Worm (Caenorhabditis elegans) whole organism, L2 larva: ENCODE data around the gene F14B8.6.

ENCODE experiments used
- C34F6.9 ChIP-seq: fragments of 150-350 bp; optimal IDR thresholded peaks from 2 replicates; lab custom pipeline; 2014; ENCODE audit warnings: missing biosample characterization, missing genetic modification characterization
- F13H6.1 ChIP-seq: sonication (generic microtip); optimal IDR thresholded peaks from 2 replicates; lab custom pipeline; 2016; ENCODE audit warnings: missing genetic modification characterization, missing compliant biosample characterization
- R02D3.7 ChIP-seq: fragments of 150-350 bp; optimal IDR thresholded peaks from 2 replicates; lab custom pipeline; 2014; ENCODE audit warnings: missing biosample characterization, missing genetic modification characterization
- Y55F3AM.14 ChIP-seq: fragments of 200-800 bp; sonication (Bioruptor generic); optimal IDR thresholded peaks from 2 replicates; lab custom pipeline; 2018; ENCODE audit warnings: mild to moderate bottlenecking, missing genetic modification characterization, missing compliant biosample characterization
- alr-1 ChIP-seq: fragments of 150-350 bp; optimal IDR thresholded peaks from 2 replicates; lab custom pipeline; 2014; ENCODE audit warnings: missing biosample characterization, missing genetic modification characterization
- aly-2 ChIP-seq: fragments of 150-350 bp; optimal IDR thresholded peaks from 2 replicates; lab custom pipeline; 2014; ENCODE audit warnings: missing biosample characterization, missing genetic modification characterization
- ceh-16 ChIP-seq: fragments of 150-350 bp; optimal IDR thresholded peaks from 2 replicates; lab custom pipeline; 2014; ENCODE audit warnings: missing biosample characterization, missing genetic modification characterization
- crh-2 ChIP-seq: sonication (generic microtip); optimal IDR thresholded peaks from 2 replicates; lab custom pipeline; 2017; ENCODE audit warnings: missing biosample characterization, missing genetic modification characterization
- dmd-4 ChIP-seq: sonication (generic microtip); optimal IDR thresholded peaks from 2 replicates; lab custom pipeline; 2017; ENCODE audit warnings: missing biosample characterization, missing genetic modification characterization
- elt-3 ChIP-seq: sonication (generic microtip); optimal IDR thresholded peaks from 2 replicates; lab custom pipeline; 2017; ENCODE audit warnings: missing biosample characterization, missing genetic modification characterization
- gmeb-1 ChIP-seq: fragments of 150-350 bp; optimal IDR thresholded peaks from 2 replicates; lab custom pipeline; 2014; ENCODE audit warnings: missing biosample characterization, missing genetic modification characterization
- lin-13 ChIP-seq: fragments of 150-350 bp; optimal IDR thresholded peaks from 2 replicates; lab custom pipeline; 2014; ENCODE audit warnings: missing biosample characterization, missing genetic modification reagents, missing genetic modification characterization
- lin-39 ChIP-seq: fragments of 150-350 bp; optimal IDR thresholded peaks from 2 replicates; lab custom pipeline; 2014; ENCODE audit warnings: missing biosample characterization, missing genetic modification reagents, missing genetic modification characterization
- lsy-2 ChIP-seq, 2 experiments: fragments of 150-350 bp in 1 of 2; sonication (generic microtip) in 1 of 2; optimal IDR thresholded peaks; 2 replicates each; lab custom pipeline; 2014 to 2017; ENCODE audit warnings: missing biosample characterization in 2 of 2, missing genetic modification characterization in 2 of 2
- mab-5 ChIP-seq: fragments of 150-350 bp; optimal IDR thresholded peaks from 2 replicates; lab custom pipeline; 2014; ENCODE audit warnings: missing biosample characterization, missing genetic modification characterization
- mbf-1 ChIP-seq: sonication (generic microtip); optimal IDR thresholded peaks from 2 replicates; lab custom pipeline; 2017; ENCODE audit warnings: missing biosample characterization, missing genetic modification characterization
- mdl-1 ChIP-seq, 2 experiments: fragments of 150-350 bp in 1 of 2; sonication (generic microtip) in 1 of 2; optimal IDR thresholded peaks; 2 replicates each; lab custom pipeline; 2017; ENCODE audit warnings: missing biosample characterization in 2 of 2, missing genetic modification characterization in 2 of 2
- nhr-10 ChIP-seq: sonication (generic microtip); optimal IDR thresholded peaks from 2 replicates; lab custom pipeline; 2017; ENCODE audit warnings: missing biosample characterization, missing genetic modification characterization
- nhr-11 ChIP-seq: fragments of 150-350 bp; optimal IDR thresholded peaks from 2 replicates; lab custom pipeline; 2014; ENCODE audit warnings: missing biosample characterization, missing genetic modification characterization
- nhr-12 ChIP-seq: fragments of 150-350 bp; optimal IDR thresholded peaks from 2 replicates; lab custom pipeline; 2014; ENCODE audit warnings: missing biosample characterization, missing genetic modification characterization
- nhr-129 ChIP-seq: fragments of 150-350 bp; optimal IDR thresholded peaks from 2 replicates; lab custom pipeline; 2014; ENCODE audit warnings: missing biosample characterization, missing genetic modification characterization
- nhr-21 ChIP-seq: fragments of 150-350 bp; optimal IDR thresholded peaks from 2 replicates; lab custom pipeline; 2014; ENCODE audit warnings: missing biosample characterization, missing genetic modification characterization
- nhr-23 ChIP-seq: fragments of 150-350 bp; optimal IDR thresholded peaks from 2 replicates; lab custom pipeline; 2014; ENCODE audit warnings: missing biosample characterization, missing genetic modification reagents, missing genetic modification characterization
- nhr-25 ChIP-seq: fragments of 150-350 bp; sonication (generic microtip); optimal IDR thresholded peaks from 3 replicates; lab custom pipeline; 2014; ENCODE audit warnings: missing biosample characterization, missing genetic modification characterization
- nhr-6 ChIP-seq: fragments of 150-350 bp; optimal IDR thresholded peaks from 2 replicates; lab custom pipeline; 2014; ENCODE audit warnings: missing biosample characterization, missing genetic modification characterization
- nhr-77 ChIP-seq: fragments of 150-350 bp; optimal IDR thresholded peaks from 2 replicates; lab custom pipeline; 2014; ENCODE audit warnings: missing biosample characterization, missing genetic modification characterization
- peb-1 ChIP-seq: fragments of 150-350 bp; optimal IDR thresholded peaks from 2 replicates; lab custom pipeline; 2014; ENCODE audit warnings: missing biosample characterization, missing genetic modification characterization
- sem-4 ChIP-seq: fragments of 150-350 bp; optimal IDR thresholded peaks from 2 replicates; lab custom pipeline; 2014; ENCODE audit warnings: missing biosample characterization, missing genetic modification reagents, missing genetic modification characterization
- skn-1 ChIP-seq: sonication (generic microtip); optimal IDR thresholded peaks from 2 replicates; lab custom pipeline; 2017; ENCODE audit warnings: missing biosample characterization, missing genetic modification characterization
- snpc-4 ChIP-seq: fragments of 150-350 bp; optimal IDR thresholded peaks from 2 replicates; lab custom pipeline; 2014; ENCODE audit warnings: missing biosample characterization, missing genetic modification characterization
- unc-55 ChIP-seq: fragments of 150-350 bp; sonication (generic microtip); optimal IDR thresholded peaks from 3 replicates; lab custom pipeline; 2014; ENCODE audit warnings: missing biosample characterization, missing genetic modification reagents, missing genetic modification characterization
- unc-62 ChIP-seq: fragments of 150-350 bp; optimal IDR thresholded peaks from 2 replicates; lab custom pipeline; 2014; ENCODE audit warnings: missing biosample characterization, missing genetic modification reagents, missing genetic modification characterization
- zag-1 ChIP-seq: fragments of 150-350 bp; optimal IDR thresholded peaks from 2 replicates; lab custom pipeline; 2014; ENCODE audit warnings: missing biosample characterization, missing genetic modification characterization
- ztf-1 ChIP-seq: fragments of 200-800 bp; sonication (Bioruptor generic); conservative IDR thresholded peaks from 2 replicates; pipeline ENCODE4 v1.3.6; 2022; ENCODE audit warnings: missing genetic modification characterization, missing compliant biosample characterization
- ztf-4 ChIP-seq: fragments of 150-350 bp; optimal IDR thresholded peaks from 2 replicates; lab custom pipeline; 2014; ENCODE audit warnings: missing biosample characterization, missing genetic modification characterization

Gene F14B8.6

ce11 chrX:6901078-6901477, 31.1 kb downstream of the F14B8.6 start, which contains the start of gene pes-23:
TSS of gene pes-23 (plus strand) at chrX:6901378.
- TF ChIP-seq lin-39 (tag; lab: Kevin White, UChicago) (no peak), nhr-23 (tag; lab: Kevin White, UChicago) (no peak), skn-1 (tag; lab: Kevin White, UChicago) (no peak), nhr-129 (no peak), Y55F3AM.14 (GFP tag; lab: Kevin White, UChicago) (no peak), crh-2 (tag; lab: Kevin White, UChicago) (no peak), unc-55 (GFP tag; lab: Kevin White, UChicago) (no peak), nhr-25 (tag; lab: Kevin White, UChicago) (no peak), sem-4 (tag; lab: Kevin White, UChicago) (no peak), ztf-1 (GFP tag; lab: Robert Waterston, UW) (no peak), snpc-4 (no peak), elt-3 (tag; lab: Kevin White, UChicago) (no peak), ztf-4 (no peak), dmd-4 (tag; lab: Kevin White, UChicago) (no peak), mab-5 (no peak), gmeb-1 (tag; lab: Kevin White, UChicago) (no peak), mbf-1 (tag; lab: Kevin White, UChicago) (no peak), nhr-12 (tag; lab: Kevin White, UChicago) (no peak)
- TF ChIP-seq, all 48 proteins: peak for 0

- no peak for TF ChIP-seq lin-13 (GFP tag; lab: Kevin White, UChicago)
- no peak for TF ChIP-seq lsy-2 (tag; optimal IDR thresholded peaks at IDR 0.05; lab: Kevin White, UChicago)
- TF ChIP-seq, all 48 proteins: peak for 0
Observed at ce11 chrX:6899848-6900247, 32.4 kb downstream of the F14B8.6 start, which contains the start of gene F14B8.4. TSS of gene F14B8.4 (minus strand) at chrX:6899948.

ce11 chrX:6894104-6894503, 38.1 kb downstream of the F14B8.6 start:
- TF ChIP-seq lin-39 (tag; lab: Kevin White, UChicago) (peak; percentile 6), C34F6.9 (tag; lab: Kevin White, UChicago) (no peak), nhr-129 (peak; percentile 17), skn-1 (tag; lab: Kevin White, UChicago) (no peak), nhr-6 (tag; lab: Kevin White, UChicago) (no peak), mdl-1 (tag; optimal IDR thresholded peaks at IDR 0.05; lab: Kevin White, UChicago) (no peak), mab-5 (peak; percentile 55), sem-4 (tag; lab: Kevin White, UChicago) (peak; percentile 36), gmeb-1 (tag; lab: Kevin White, UChicago) (no peak), lsy-2 (tag; optimal IDR thresholded peaks at IDR 0.05; lab: Kevin White, UChicago) (peak in 1 of 2 experiments; percentile 68), F13H6.1 (peak; percentile 39), ceh-16 (no peak), unc-62 (GFP tag; lab: Kevin White, UChicago) (no peak), R02D3.7 (tag; lab: Kevin White, UChicago) (no peak), nhr-77 (tag; lab: Kevin White, UChicago) (no peak)

ce11 chrX:6893074-6893473, 39.2 kb downstream of the F14B8.6 start:
- TF ChIP-seq alr-1 (no peak), F13H6.1 (peak; percentile 14), nhr-11 (tag; lab: Kevin White, UChicago) (no peak), crh-2 (tag; lab: Kevin White, UChicago) (no peak), nhr-25 (tag; lab: Kevin White, UChicago) (no peak)

ce11 chrX:6889374-6889773, 42.9 kb downstream of the F14B8.6 start, which contains the start of gene unc-6:
TSS of gene unc-6 (plus strand) at chrX:6889674.
- TF ChIP-seq zag-1 (tag; lab: Kevin White, UChicago): no peak
- TF ChIP-seq elt-3 (tag; lab: Kevin White, UChicago): no peak
- no peak for TF ChIP-seq mbf-1 (tag; lab: Kevin White, UChicago)
- TF ChIP-seq peb-1 (tag; lab: Kevin White, UChicago): no peak
- TF ChIP-seq ceh-16: no peak

ce11 chrX:6888208-6888607, 44.0 kb downstream of the F14B8.6 start:
- TF ChIP-seq C34F6.9 (tag; lab: Kevin White, UChicago): no peak
- no peak for TF ChIP-seq nhr-10
- no peak for TF ChIP-seq Y55F3AM.14 (GFP tag; lab: Kevin White, UChicago)
- no peak for TF ChIP-seq unc-55 (GFP tag; lab: Kevin White, UChicago)
- TF ChIP-seq aly-2: no peak
- TF ChIP-seq nhr-12 (tag; lab: Kevin White, UChicago): no peak
- TF ChIP-seq ztf-4: no peak
- no peak for TF ChIP-seq nhr-21 (tag; lab: Kevin White, UChicago)
